Fruit fly (Drosophila melanogaster) whole organism, embryonic: ENCODE results near the gene Rh4.

Experiments
- Atf3 ChIP-seq: fragments of 200-800 bp; sonication (Bioruptor generic); optimal IDR thresholded peaks from 3 replicates; lab custom pipeline; 2016; ENCODE audit warnings: missing biosample characterization, missing genetic modification characterization
- CG10321 ChIP-seq: fragments of 200-800 bp; sonication (Bioruptor generic); IDR thresholded peaks from 2 replicates; pipeline ENCODE4 v1.3.6; 2022; ENCODE audit warnings: missing biosample characterization, missing genetic modification characterization
- CG10959 ChIP-seq: fragments of 200-800 bp; sonication (Bioruptor generic); IDR thresholded peaks from 2 replicates; pipeline ENCODE4 v1.3.6; 2022; ENCODE audit warnings: missing biosample characterization, missing genetic modification characterization
- CG11093 ChIP-seq: fragments of 200-800 bp; sonication (Bioruptor generic); IDR thresholded peaks from 3 replicates; pipeline ENCODE4 v1.3.6; 2022; ENCODE audit warnings: missing biosample characterization, missing genetic modification characterization
- CG11560 ChIP-seq: fragments of 200-800 bp; sonication (Bioruptor generic); IDR thresholded peaks from 3 replicates; pipeline ENCODE4 v1.3.6; 2022; ENCODE audit warnings: missing biosample characterization, missing genetic modification characterization
- CG16815 ChIP-seq: fragments of 200-800 bp; sonication (Bioruptor generic); optimal IDR thresholded peaks from 3 replicates; lab custom pipeline; 2017; ENCODE audit warnings: missing biosample characterization, mild to moderate bottlenecking, missing genetic modification characterization
- CG17361 ChIP-seq: fragments of 200-800 bp; sonication (Bioruptor generic); IDR thresholded peaks from 3 replicates; pipeline ENCODE4 v1.3.6; 2022; ENCODE audit warnings: missing biosample characterization, missing genetic modification characterization
- CG31388 ChIP-seq: fragments of 200-800 bp; sonication (Bioruptor generic); optimal IDR thresholded peaks from 2 replicates; lab custom pipeline; 2016; ENCODE audit warnings: missing biosample characterization, missing genetic modification characterization
- CG3163 ChIP-seq: fragments of 200-800 bp; sonication (Bioruptor generic); optimal IDR thresholded peaks from 3 replicates; lab custom pipeline; 2016; ENCODE audit warnings: missing biosample characterization, missing genetic modification characterization
- CG3838 ChIP-seq: fragments of 200-800 bp; sonication (Bioruptor generic); optimal IDR thresholded peaks from 3 replicates; lab custom pipeline; 2016; ENCODE audit warnings: missing biosample characterization, missing genetic modification characterization
- CG42726 ChIP-seq: fragments of 200-800 bp; sonication (Bioruptor generic); IDR thresholded peaks from 2 replicates; pipeline ENCODE4 v1.3.6; 2022; ENCODE audit warnings: missing biosample characterization, missing genetic modification characterization; ENCODE audit not compliant: partially characterized antibody
- CG4360 ChIP-seq: fragments of 200-800 bp; sonication (Bioruptor generic); IDR thresholded peaks from 2 replicates; pipeline ENCODE4 v1.3.6; 2022; ENCODE audit warnings: missing biosample characterization, missing genetic modification characterization
- CG6791 ChIP-seq: fragments of 200-800 bp; sonication (Bioruptor generic); IDR thresholded peaks from 3 replicates; pipeline ENCODE4 v1.3.6; 2022; ENCODE audit warnings: missing biosample characterization, missing genetic modification characterization; ENCODE audit not compliant: partially characterized antibody
- CG9727 ChIP-seq: fragments of 200-800 bp; sonication (Bioruptor generic); optimal IDR thresholded peaks from 3 replicates; lab custom pipeline; 2017; ENCODE audit warnings: missing biosample characterization, mild to moderate bottlenecking, missing genetic modification characterization
- CG9797 ChIP-seq: fragments of 200-800 bp; sonication (Bioruptor generic); optimal IDR thresholded peaks from 3 replicates; lab custom pipeline; 2018; ENCODE audit warnings: missing biosample characterization, mild to moderate bottlenecking, missing genetic modification characterization
- CG9932 ChIP-seq: fragments of 200-800 bp; sonication (Bioruptor generic); IDR thresholded peaks from 2 replicates; pipeline ENCODE4 v1.3.6; 2022; ENCODE audit warnings: missing biosample characterization, missing genetic modification characterization
- Chrac-16 ChIP-seq: fragments of 200-800 bp; sonication (Bioruptor generic); optimal IDR thresholded peaks from 3 replicates; lab custom pipeline; 2016; ENCODE audit warnings: missing biosample characterization, missing genetic modification characterization
- D19A ChIP-seq: fragments of 200-800 bp; optimal IDR thresholded peaks from 3 replicates; lab custom pipeline; 2019; ENCODE audit warnings: missing biosample characterization, mild to moderate bottlenecking, missing genetic modification characterization, moderate library complexity
- Dek ChIP-seq: fragments of 200-800 bp; sonication (Bioruptor generic); optimal IDR thresholded peaks from 3 replicates; lab custom pipeline; 2019; ENCODE audit warnings: missing biosample characterization, mild to moderate bottlenecking, missing genetic modification characterization, moderate library complexity
- E2f2 ChIP-seq: fragments of 200-800 bp; sonication (Bioruptor generic); IDR thresholded peaks from 2 replicates; pipeline ENCODE4 v1.3.6; 2022; ENCODE audit warnings: missing biosample characterization, missing genetic modification characterization
- HmgZ ChIP-seq: fragments of 200-800 bp; sonication (Bioruptor generic); optimal IDR thresholded peaks from 2 replicates; lab custom pipeline; 2018; ENCODE audit warnings: missing biosample characterization, mild to moderate bottlenecking, missing genetic modification characterization
- Hr51 ChIP-seq, 2 experiments: fragments of 200-800 bp; sonication (Bioruptor generic); optimal IDR thresholded peaks; 2 replicates in 1 of 2; 3 replicates in 1 of 2; lab custom pipeline; 2016 to 2018; ENCODE audit warnings: missing biosample characterization in 2 of 2, missing genetic modification characterization in 2 of 2, mild to moderate bottlenecking in 1 of 2, moderate library complexity in 1 of 2
- MESR4 ChIP-seq: fragments of 200-800 bp; sonication (Bioruptor generic); optimal IDR thresholded peaks from 2 replicates; lab custom pipeline; 2018; ENCODE audit warnings: missing biosample characterization, mild to moderate bottlenecking, missing genetic modification characterization, moderate library complexity
- Neu2 ChIP-seq: fragments of 200-800 bp; sonication (Bioruptor generic); optimal IDR thresholded peaks from 3 replicates; lab custom pipeline; 2016; ENCODE audit warnings: missing biosample characterization, missing genetic modification characterization, borderline replicate concordance
- Nf-YA ChIP-seq: fragments of 200-800 bp; sonication (Bioruptor generic); IDR thresholded peaks from 2 replicates; pipeline ENCODE4 v1.3.6; 2022; ENCODE audit warnings: missing biosample characterization, missing genetic modification characterization
- Nf-YB ChIP-seq: fragments of 200-800 bp; sonication (Bioruptor generic); optimal IDR thresholded peaks from 3 replicates; lab custom pipeline; 2019; ENCODE audit warnings: missing biosample characterization, mild to moderate bottlenecking, missing genetic modification characterization, moderate library complexity
- Oli ChIP-seq: fragments of 200-800 bp; sonication (Bioruptor generic); optimal IDR thresholded peaks from 2 replicates; lab custom pipeline; 2018; ENCODE audit warnings: missing biosample characterization, mild to moderate bottlenecking, missing genetic modification characterization, moderate library complexity
- Poxn ChIP-seq: fragments of 200-800 bp; sonication (Bioruptor generic); IDR thresholded peaks from 2 replicates; pipeline ENCODE4 v1.3.6; 2022; ENCODE audit warnings: missing biosample characterization, missing genetic modification characterization
- Rfx ChIP-seq: fragments of 200-800 bp; sonication (Bioruptor generic); IDR thresholded peaks from 2 replicates; pipeline ENCODE4 v1.3.6; 2022; ENCODE audit warnings: missing biosample characterization, missing genetic modification characterization
- Rx ChIP-seq: fragments of 200-800 bp; sonication (Bioruptor generic); IDR thresholded peaks from 2 replicates; pipeline ENCODE4 v1.3.6; 2022; ENCODE audit warnings: missing biosample characterization, missing genetic modification characterization
- Sin3A ChIP-seq: fragments of >200 bp; optimal IDR thresholded peaks from 2 replicates; lab custom pipeline; 2018
- Trl ChIP-seq, 3 experiments: fragments of >200 bp in 2 of 3; fragments of 200-800 bp in 1 of 3; sonication (Bioruptor generic) in 1 of 3; optimal IDR thresholded peaks; 2 replicates in 1 of 3; 3 replicates in 2 of 3; lab custom pipeline; 2016 to 2017; ENCODE audit warnings: missing biosample characterization in 1 of 3, missing genetic modification characterization in 1 of 3
- ato ChIP-seq: fragments of 200-800 bp; sonication (Bioruptor generic); IDR thresholded peaks from 2 replicates; pipeline ENCODE4 v1.3.6; 2022; ENCODE audit warnings: missing biosample characterization, missing genetic modification characterization; ENCODE audit not compliant: partially characterized antibody
- chinmo ChIP-seq: fragments of 200-800 bp; sonication (Bioruptor generic); IDR thresholded peaks from 4 replicates; pipeline ENCODE4 v1.3.6; 2022; ENCODE audit warnings: missing biosample characterization, missing genetic modification characterization; ENCODE audit not compliant: partially characterized antibody
- croc ChIP-seq: fragments of 200-800 bp; sonication (Bioruptor generic); conservative IDR thresholded peaks from 3 replicates; pipeline ENCODE4 v1.3.6; 2022; ENCODE audit warnings: missing biosample characterization, missing genetic modification characterization
- crp ChIP-seq, 2 experiments: fragments of 200-800 bp; sonication (Bioruptor generic); optimal IDR thresholded peaks; 2 replicates in 1 of 2; 3 replicates in 1 of 2; lab custom pipeline; 2017; ENCODE audit warnings: missing biosample characterization in 2 of 2, missing genetic modification characterization in 2 of 2, mild to moderate bottlenecking in 1 of 2, moderate library complexity in 1 of 2
- dm ChIP-seq: fragments of 200-800 bp; sonication (Bioruptor generic); optimal IDR thresholded peaks from 3 replicates; lab custom pipeline; 2016; ENCODE audit warnings: missing biosample characterization, missing genetic modification characterization
- dysf ChIP-seq: fragments of 200-800 bp; sonication (Bioruptor generic); IDR thresholded peaks from 3 replicates; pipeline ENCODE4 v1.3.6; 2022; ENCODE audit warnings: missing biosample characterization, missing genetic modification characterization
- ems ChIP-seq: fragments of 200-800 bp; sonication (Bioruptor generic); optimal IDR thresholded peaks from 3 replicates; lab custom pipeline; 2016; ENCODE audit warnings: missing biosample characterization, missing genetic modification characterization
- kni ChIP-seq: fragments of 200-800 bp; sonication (Bioruptor generic); optimal IDR thresholded peaks from 3 replicates; lab custom pipeline; 2017; ENCODE audit warnings: mild to moderate bottlenecking, missing biosample characterization, missing genetic modification reagents, missing genetic modification characterization
- lola ChIP-seq, 3 experiments: fragments of >200 bp in 2 of 3; fragments of 200-800 bp in 1 of 3; sonication (Bioruptor generic) in 1 of 3; optimal IDR thresholded peaks; 2 replicates each; lab custom pipeline; 2017 to 2019; ENCODE audit warnings: missing biosample characterization in 3 of 3, missing genetic modification characterization in 3 of 3, mild to moderate bottlenecking in 1 of 3, moderate library complexity in 1 of 3
- nom ChIP-seq: fragments of 200-800 bp; sonication (Bioruptor generic); optimal IDR thresholded peaks from 2 replicates; lab custom pipeline; 2017; ENCODE audit warnings: missing biosample characterization, missing genetic modification characterization, mild to moderate bottlenecking, moderate library complexity, missing genetic modification reagents
- otp ChIP-seq: fragments of 200-800 bp; sonication (Bioruptor generic); IDR thresholded peaks from 3 replicates; pipeline ENCODE4, ENCODE4 v1.3.6; 2022; ENCODE audit warnings: missing biosample characterization, missing genetic modification characterization
- seq ChIP-seq: fragments of 200-800 bp; sonication (Bioruptor generic); IDR thresholded peaks from 2 replicates; pipeline ENCODE4 v1.3.6; 2022; ENCODE audit warnings: missing biosample characterization, missing genetic modification characterization
- slp2 ChIP-seq: fragments of 200-800 bp; sonication (Bioruptor generic); optimal IDR thresholded peaks from 2 replicates; lab custom pipeline; 2016; ENCODE audit warnings: missing biosample characterization, missing genetic modification characterization
- trem ChIP-seq: fragments of 200-800 bp; optimal IDR thresholded peaks from 3 replicates; lab custom pipeline; 2019; ENCODE audit warnings: missing biosample characterization, mild to moderate bottlenecking, missing genetic modification characterization, moderate library complexity
- trh ChIP-seq: fragments of 200-800 bp; sonication (Bioruptor generic); optimal IDR thresholded peaks from 2 replicates; lab custom pipeline; 2016; ENCODE audit warnings: missing biosample characterization, missing genetic modification characterization
- tx ChIP-seq: fragments of 200-800 bp; sonication (Bioruptor generic); optimal IDR thresholded peaks from 2 replicates; lab custom pipeline; 2016; ENCODE audit warnings: missing biosample characterization, missing genetic modification characterization
- usp ChIP-seq: fragments of >200 bp; optimal IDR thresholded peaks from 2 replicates; lab custom pipeline; 2017; ENCODE audit warnings: missing biosample characterization, missing genetic modification characterization
- wor ChIP-seq: fragments of 200-800 bp; sonication (Bioruptor generic); IDR thresholded peaks from 2 replicates; pipeline ENCODE4 v1.3.6; 2022; ENCODE audit warnings: missing biosample characterization, missing genetic modification characterization

Gene Rh4

DNA sequence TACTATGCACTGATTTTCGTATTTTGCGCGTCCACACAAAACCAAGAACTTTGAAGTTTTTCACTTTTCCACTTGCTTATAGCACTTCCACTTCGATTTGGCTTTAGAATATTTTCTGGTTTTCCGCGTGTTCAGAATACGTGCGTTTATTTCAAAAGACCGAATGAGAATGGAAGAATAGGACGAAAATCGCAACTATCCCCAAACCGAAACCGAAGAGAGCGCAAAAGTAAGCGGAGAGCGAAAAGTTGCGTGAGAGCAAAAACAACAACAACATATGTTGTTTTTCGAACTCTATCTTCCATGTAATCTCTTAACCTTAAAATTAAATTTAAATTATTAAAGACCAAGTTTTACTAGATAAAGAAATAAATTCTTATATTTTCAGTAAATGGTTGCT, 54.8 kb downstream of the Rh4 start, which contains the start of gene CG9674:
TSS of gene CG9674 (minus strand) at position 174 of the 400 bp plus-strand sequence.
- TF ChIP-seq CG16815 (GFP tag; lab: Kevin White, UChicago) (no peak), CG42726 (GFP tag; lab: Robert Waterston, UW) (no peak), ems (no peak), Chrac-16 (GFP tag; lab: Kevin White, UChicago) (no peak), CG31388 (GFP tag; lab: Kevin White, UChicago) (no peak), CG10959 (GFP tag; lab: Robert Waterston, UW) (no peak), kni (GFP tag; lab: Kevin White, UChicago) (no peak), HmgZ (no peak), CG4360 (peak; percentile 59; the same call in 1 of the 2 replicates), Neu2 (GFP tag; lab: Kevin White, UChicago) (no peak), Rx (GFP tag; lab: Robert Waterston, UW) (no peak), Poxn (GFP tag; lab: Robert Waterston, UW) (no peak), CG9797 (no peak), trh (GFP tag; lab: Kevin White, UChicago) (no peak), CG9932 (GFP tag; lab: Robert Waterston, UW) (no peak), usp (GFP tag; lab: Kevin White, UChicago) (no peak), Oli (tag; lab: Kevin White, UChicago) (no peak), CG3163 (GFP tag; lab: Kevin White, UChicago) (no peak), slp2 (GFP tag; lab: Kevin White, UChicago) (no peak), CG10321 (GFP tag; lab: Robert Waterston, UW) (no peak), CG11093 (GFP tag; lab: Robert Waterston, UW) (no peak), Trl (optimal IDR thresholded peaks at IDR 0.05; lab: Kevin White, UChicago) (peak; percentile 51), Trl (GFP tag; optimal IDR thresholded peaks at IDR 0.05; lab: Kevin White, UChicago) (no peak), dm (GFP tag; lab: Kevin White, UChicago) (no peak), lola (GFP tag; optimal IDR thresholded peaks at IDR 0.05; lab: Kevin White, UChicago) (no peak), seq (GFP tag; lab: Robert Waterston, UW) (peak; percentile 14; the same call in 1 of the 2 replicates), nom (GFP tag; lab: Kevin White, UChicago) (peak; percentile 72), MESR4 (no peak), chinmo (GFP tag; lab: Robert Waterston, UW) (no peak), ato (GFP tag; lab: Robert Waterston, UW) (no peak), Atf3 (GFP tag; lab: Kevin White, UChicago) (no peak)

DNA sequence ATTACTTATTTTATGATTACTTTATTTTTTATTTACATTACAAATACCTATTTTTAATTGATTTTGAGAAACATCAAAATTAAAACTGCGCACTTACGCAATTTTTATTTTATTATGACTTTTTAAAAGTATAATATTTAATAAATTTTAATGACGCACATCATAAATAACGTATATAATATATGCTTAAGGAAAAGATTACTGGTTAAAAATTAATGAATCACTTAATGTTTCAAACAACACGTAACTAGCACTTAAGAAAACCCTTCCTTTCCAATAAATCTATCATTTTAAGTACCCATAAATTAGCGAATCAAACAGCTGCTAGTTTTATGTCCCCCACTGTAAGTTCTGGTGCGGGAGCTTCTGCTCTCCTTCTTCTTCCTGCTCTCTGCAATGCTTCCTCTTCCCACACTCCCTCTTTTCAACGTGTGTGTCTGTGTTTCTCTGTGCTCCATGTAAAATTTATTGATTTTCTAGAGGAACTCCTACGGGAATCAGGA, 55.4 kb downstream of the Rh4 start:
- no peak for TF ChIP-seq tx
- TF ChIP-seq dysf (GFP tag; lab: Robert Waterston, UW), result peak; percentile 71
- peak; percentile 43 for TF ChIP-seq Nf-YB
- TF ChIP-seq otp, result no peak
- TF ChIP-seq trem (tag; lab: Kevin White, UChicago), result peak; percentile 38
- peak in 1 of 2 experiments; percentile 10 for TF ChIP-seq crp (GFP tag; optimal IDR thresholded peaks at IDR 0.05; lab: Kevin White, UChicago)
- TF ChIP-seq Nf-YA (GFP tag; lab: Robert Waterston, UW), result no peak
- TF ChIP-seq Hr51 (GFP tag; optimal IDR thresholded peaks at IDR 0.05; lab: Kevin White, UChicago), result peak in 1 of 2 experiments; percentile 76
- no peak for TF ChIP-seq CG6791 (GFP tag; lab: Robert Waterston, UW)
- TF ChIP-seq CG11560 (tag; lab: Robert Waterston, UW), result no peak
- 0 out of 2 replicates have a peak, but pooled peaks have one; percentile 34 for TF ChIP-seq wor (GFP tag; lab: Robert Waterston, UW)
- peak; percentile 91 for TF ChIP-seq CG17361 (GFP tag; lab: Robert Waterston, UW)
- peak; percentile 70 for TF ChIP-seq CG9727 (GFP tag; lab: Kevin White, UChicago)
- no peak for TF ChIP-seq Sin3A (lab: Kevin White, UChicago)
- TF ChIP-seq D19A (tag; lab: Kevin White, UChicago), result peak; percentile 52
- TF ChIP-seq Rfx (GFP tag; lab: Robert Waterston, UW), result peak; percentile 64
- no peak for TF ChIP-seq CG11093 (GFP tag; lab: Robert Waterston, UW)
- peak; percentile 64 for TF ChIP-seq Dek
- no peak; the same call in 1 of the 2 replicates for TF ChIP-seq E2f2 (GFP tag; lab: Robert Waterston, UW)
- no peak for TF ChIP-seq CG3838 (GFP tag; lab: Kevin White, UChicago)
- peak; percentile 37; the same call in 1 of the 3 replicates for TF ChIP-seq croc (GFP tag; lab: Robert Waterston, UW)
